Worm (Caenorhabditis elegans): Measurements from ENCODE around the gene mix-1.

The mix-1 gene

DNA sequence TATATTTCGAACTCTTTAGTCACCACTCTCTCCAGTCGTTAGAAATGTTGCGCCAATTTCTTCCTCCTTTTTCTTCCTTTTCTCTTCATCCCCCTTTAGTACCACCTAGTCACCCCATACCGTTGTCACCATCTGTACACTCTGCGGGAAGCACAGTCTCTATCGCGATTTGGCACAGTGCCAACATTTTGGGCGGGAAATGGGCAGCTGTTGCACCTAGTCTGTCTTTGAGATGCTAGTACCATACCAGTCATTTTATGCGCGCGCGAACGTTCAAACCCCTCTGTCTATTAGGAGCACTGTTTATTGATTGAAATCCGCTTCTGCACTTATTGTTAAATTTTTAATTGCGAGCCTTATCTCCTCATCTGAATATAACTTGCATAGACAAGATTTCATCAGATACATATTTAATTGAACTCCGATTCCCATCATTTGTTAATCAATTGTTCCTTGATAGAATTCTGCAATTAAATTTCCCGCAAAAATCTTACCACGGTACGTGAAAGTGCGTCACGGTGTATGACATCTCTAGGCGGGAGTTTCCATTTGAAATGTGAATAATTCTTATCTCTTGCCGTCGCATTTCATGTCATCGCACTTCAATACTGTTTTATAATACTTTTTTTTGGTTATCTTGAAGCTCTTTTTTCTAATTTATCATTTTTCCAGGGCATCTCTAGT, 39.1 kb upstream of the mix-1 start, which contains the start of gene cdl-1 (continued):
- TF ChIP-seq fkh-10 (GFP tag; optimal IDR thresholded peaks at IDR 0.05) (no peak), tbx-7 (tag; optimal IDR thresholded peaks at IDR 0.05) (no peak), nhr-232 (tag; optimal IDR thresholded peaks at IDR 0.05) (no peak), pat-9 (tag; optimal IDR thresholded peaks at IDR 0.05) (no peak), tbx-2 (tag; optimal IDR thresholded peaks at IDR 0.05) (no peak), ceh-48 (tag; optimal IDR thresholded peaks at IDR 0.05) (no peak), unc-55 (GFP tag; optimal IDR thresholded peaks at IDR 0.05) (no peak), lin-11 (tag; optimal IDR thresholded peaks at IDR 0.05) (no peak), ceh-31 (tag; optimal IDR thresholded peaks at IDR 0.05) (no peak), ceh-22 (tag; optimal IDR thresholded peaks at IDR 0.05) (no peak), F13H6.1 (tag; optimal IDR thresholded peaks at IDR 0.05) (no peak), hlh-30 (tag; optimal IDR thresholded peaks at IDR 0.05; ENCODE audit: insufficient read depth) (no peak)

DNA sequence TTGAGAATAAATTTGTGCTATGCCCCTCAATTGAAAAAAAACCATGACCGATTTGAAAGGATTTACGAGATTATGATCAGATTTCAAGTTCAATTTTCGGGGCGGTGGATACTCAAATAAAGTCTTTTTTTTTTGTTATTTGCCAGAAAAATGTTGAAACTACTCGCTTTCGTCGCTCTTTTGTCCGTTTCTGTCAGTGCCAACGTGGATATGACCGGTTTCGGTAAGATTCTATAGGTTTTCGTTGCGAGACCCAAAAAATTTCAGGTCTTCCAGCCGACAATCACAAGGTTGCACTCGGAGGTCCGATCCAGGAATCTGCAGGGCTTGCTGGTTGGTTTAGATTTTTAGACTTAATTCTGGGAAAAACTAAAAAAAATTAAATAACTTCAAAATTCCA, 36.8 kb upstream of the mix-1 start, which contains the start of gene tag-209:
Gene tag-209, plus strand, starts transcription at position 73 of the 400 bp plus-strand sequence.
- TF ChIP-seq ceh-6 (GFP tag; optimal IDR thresholded peaks at IDR 0.05) (no peak), ets-4 (tag; optimal IDR thresholded peaks at IDR 0.05) (no peak), lim-6 (tag; optimal IDR thresholded peaks at IDR 0.05) (no peak), zip-5 (tag; optimal IDR thresholded peaks at IDR 0.05) (no peak), ahr-1 (tag; optimal IDR thresholded peaks at IDR 0.05) (no peak), nhr-232 (tag; optimal IDR thresholded peaks at IDR 0.05) (no peak), fkh-6 (tag; optimal IDR thresholded peaks at IDR 0.05) (no peak), ttx-3 (tag; optimal IDR thresholded peaks at IDR 0.05) (no peak), hlh-13 (GFP tag; optimal IDR thresholded peaks at IDR 0.05) (no peak), elt-2 (tag; optimal IDR thresholded peaks at IDR 0.05) (no peak), pax-1 (tag; optimal IDR thresholded peaks at IDR 0.05) (no peak), mec-3 (tag; optimal IDR thresholded peaks at IDR 0.05; ENCODE audit: borderline replicate concordance) (no peak)

- TF ChIP-seq ztf-16 (tag; optimal IDR thresholded peaks at IDR 0.05) (no peak), rnt-1 (tag; optimal IDR thresholded peaks at IDR 0.05) (no peak), gmeb-2 (tag; optimal IDR thresholded peaks at IDR 0.05) (no peak), lim-6 (tag; optimal IDR thresholded peaks at IDR 0.05) (no peak), unc-42 (tag; optimal IDR thresholded peaks at IDR 0.05) (no peak), K09A11.1 (tag; optimal IDR thresholded peaks at IDR 0.05; ENCODE audit: insufficient read depth) (no peak), ceh-22 (tag; optimal IDR thresholded peaks at IDR 0.05) (no peak), madf-2 (tag; optimal IDR thresholded peaks at IDR 0.05) (no peak), F13H6.1 (tag; optimal IDR thresholded peaks at IDR 0.05) (no peak), pha-2 (tag; optimal IDR thresholded peaks at IDR 0.05) (no peak), ceh-30 (tag; optimal IDR thresholded peaks at IDR 0.05) (no peak)
Measured at ce11 chrII:10792611-10793010, 31.4 kb upstream of the mix-1 start.

DNA sequence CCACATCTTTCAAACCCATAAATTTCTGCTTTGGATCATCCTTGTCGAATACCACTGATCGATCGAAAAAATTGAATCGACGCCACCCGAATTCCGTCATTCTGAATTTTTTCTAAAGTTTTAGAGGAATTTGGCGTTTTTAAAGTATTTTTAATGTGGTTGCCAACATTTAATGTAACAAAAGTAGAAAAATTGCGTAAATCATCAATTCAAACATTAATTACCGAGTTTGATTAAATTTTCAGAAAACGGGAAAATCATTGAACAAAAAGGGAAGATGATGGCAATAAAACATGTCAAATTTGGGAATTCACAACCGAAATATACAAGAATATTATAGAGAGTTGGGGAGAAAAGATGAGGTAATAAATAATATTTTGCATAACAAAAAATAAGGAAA, 30.7 kb upstream of the mix-1 start, which contains the start of gene vps-11:
Gene vps-11, minus strand, starts transcription at position 101 of the 400 bp plus-strand sequence.
- TF ChIP-seq hlh-13 (GFP tag; optimal IDR thresholded peaks at IDR 0.05) = no peak
- no peak for TF ChIP-seq ets-4 (tag; optimal IDR thresholded peaks at IDR 0.05)
- no peak for TF ChIP-seq hlh-8 (tag; optimal IDR thresholded peaks at IDR 0.05)
- no peak for TF ChIP-seq sox-2 (GFP tag; IDR thresholded peaks at IDR 0.05)
- TF ChIP-seq F13H6.1 (tag; optimal IDR thresholded peaks at IDR 0.05) = no peak
- no peak for TF ChIP-seq hlh-15 (tag; optimal IDR thresholded peaks at IDR 0.05)
- TF ChIP-seq ceh-30 (tag; optimal IDR thresholded peaks at IDR 0.05) = no peak
- no peak for TF ChIP-seq pros-1 (tag; optimal IDR thresholded peaks at IDR 0.05)
- TF ChIP-seq mec-3 (tag; optimal IDR thresholded peaks at IDR 0.05; ENCODE audit: borderline replicate concordance) = no peak
- TF ChIP-seq dmd-4 (tag; optimal IDR thresholded peaks at IDR 0.05; ENCODE audit: borderline replicate concordance) = no peak
- no peak for TF ChIP-seq hlh-30 (tag; optimal IDR thresholded peaks at IDR 0.05; ENCODE audit: insufficient read depth)
- no peak for TF ChIP-seq T23F11.4 (GFP tag; optimal IDR thresholded peaks at IDR 0.05)
- TF ChIP-seq npax-4 (tag; optimal IDR thresholded peaks at IDR 0.05) = no peak
- no peak for TF ChIP-seq ttx-3 (tag; optimal IDR thresholded peaks at IDR 0.05)
- TF ChIP-seq pax-1 (tag; optimal IDR thresholded peaks at IDR 0.05) = no peak
- TF ChIP-seq ztf-16 (tag; optimal IDR thresholded peaks at IDR 0.05) = no peak
- TF ChIP-seq odd-2 (tag; optimal IDR thresholded peaks at IDR 0.05) = no peak
- no peak for TF ChIP-seq fax-1 (tag; optimal IDR thresholded peaks at IDR 0.05)
